Fruit fly (Drosophila melanogaster) whole organism, embryonic: ENCODE measurements around the gene CG3009.

ENCODE experiments used
- Asciz ChIP-seq: fragments of 200-800 bp; sonication (Bioruptor generic); optimal IDR thresholded peaks from 2 replicates; lab custom pipeline; 2017; ENCODE audit warnings: missing biosample characterization, mild to moderate bottlenecking, missing genetic modification characterization, missing genetic modification reagents
- B-H2 ChIP-seq: fragments of 200-800 bp; sonication (Bioruptor generic); optimal IDR thresholded peaks from 2 replicates; lab custom pipeline; 2018; ENCODE audit warnings: missing biosample characterization, mild to moderate bottlenecking, missing genetic modification characterization
- CG12219 ChIP-seq: fragments of 200-800 bp; sonication (Bioruptor generic); optimal IDR thresholded peaks from 3 replicates; lab custom pipeline; 2018; ENCODE audit warnings: missing biosample characterization, mild to moderate bottlenecking, missing genetic modification characterization
- CG1233 ChIP-seq: fragments of 200-800 bp; sonication (Bioruptor generic); optimal IDR thresholded peaks from 4 replicates; lab custom pipeline; 2018; ENCODE audit warnings: missing biosample characterization, mild to moderate bottlenecking, missing genetic modification characterization
- CG12391 ChIP-seq: fragments of 200-800 bp; sonication (Bioruptor generic); optimal IDR thresholded peaks from 3 replicates; lab custom pipeline; 2018; ENCODE audit warnings: missing biosample characterization, mild to moderate bottlenecking, missing genetic modification characterization, moderate library complexity
- CG12744 ChIP-seq: fragments of 200-800 bp; sonication (Bioruptor generic); optimal IDR thresholded peaks from 2 replicates; lab custom pipeline; 2016; ENCODE audit warnings: missing biosample characterization, missing genetic modification characterization
- CG12942 ChIP-seq: fragments of 200-800 bp; sonication (Bioruptor generic); optimal IDR thresholded peaks from 3 replicates; lab custom pipeline; 2016; ENCODE audit warnings: missing biosample characterization, missing genetic modification characterization
- CG13424 ChIP-seq: fragments of 200-800 bp; sonication (Bioruptor generic); optimal IDR thresholded peaks from 2 replicates; lab custom pipeline; 2019; ENCODE audit warnings: missing biosample characterization, mild to moderate bottlenecking, missing genetic modification characterization, moderate library complexity
- CG15696 ChIP-seq: fragments of 200-800 bp; sonication (Bioruptor generic); optimal IDR thresholded peaks from 2 replicates; lab custom pipeline; 2019; ENCODE audit warnings: missing biosample characterization, mild to moderate bottlenecking, missing genetic modification characterization, moderate library complexity
- CG16815 ChIP-seq: fragments of 200-800 bp; sonication (Bioruptor generic); optimal IDR thresholded peaks from 3 replicates; lab custom pipeline; 2017; ENCODE audit warnings: missing biosample characterization, mild to moderate bottlenecking, missing genetic modification characterization
- CG17912 ChIP-seq: fragments of 200-800 bp; sonication (Bioruptor generic); optimal IDR thresholded peaks from 2 replicates; lab custom pipeline; 2018; ENCODE audit warnings: missing biosample characterization, mild to moderate bottlenecking, missing genetic modification characterization
- CG32532 ChIP-seq: fragments of 200-800 bp; sonication (Bioruptor generic); IDR thresholded peaks from 2 replicates; pipeline ENCODE4 v1.3.6; 2022; ENCODE audit warnings: missing biosample characterization, missing genetic modification characterization
- CG43689 ChIP-seq: fragments of 200-800 bp; sonication (Bioruptor generic); IDR thresholded peaks from 2 replicates; pipeline ENCODE4 v1.3.6; 2022; ENCODE audit warnings: missing biosample characterization, missing genetic modification characterization
- CG7839 ChIP-seq: fragments of 200-800 bp; sonication (Bioruptor generic); optimal IDR thresholded peaks from 3 replicates; lab custom pipeline; 2018; ENCODE audit warnings: missing biosample characterization, mild to moderate bottlenecking, missing genetic modification characterization, moderate library complexity
- CG9215 ChIP-seq: fragments of 200-800 bp; sonication (Bioruptor generic); IDR thresholded peaks from 2 replicates; pipeline ENCODE4 v1.3.6; 2022; ENCODE audit warnings: missing biosample characterization, missing genetic modification characterization
- Camta ChIP-seq: fragments of 200-800 bp; sonication (Bioruptor generic); optimal IDR thresholded peaks from 2 replicates; lab custom pipeline; 2016; ENCODE audit warnings: missing biosample characterization, missing genetic modification characterization
- Deaf1 ChIP-seq: fragments of 200-800 bp; optimal IDR thresholded peaks from 3 replicates; lab custom pipeline; 2019; ENCODE audit warnings: missing biosample characterization, mild to moderate bottlenecking, missing genetic modification characterization, moderate library complexity
- E2f1 ChIP-seq: fragments of 200-800 bp; sonication (Bioruptor generic); IDR thresholded peaks from 2 replicates; pipeline ENCODE4 v1.3.6; 2022; ENCODE audit warnings: missing biosample characterization, missing genetic modification characterization
- Fer3 ChIP-seq: fragments of 200-800 bp; sonication (Bioruptor generic); optimal IDR thresholded peaks from 2 replicates; lab custom pipeline; 2018; ENCODE audit warnings: missing biosample characterization, mild to moderate bottlenecking, missing genetic modification characterization, moderate library complexity
- HLH3B ChIP-seq: fragments of 200-800 bp; sonication (Bioruptor generic); IDR thresholded peaks from 2 replicates; pipeline ENCODE4 v1.3.6; 2022; ENCODE audit warnings: missing biosample characterization, missing genetic modification characterization
- HmgZ ChIP-seq: fragments of 200-800 bp; sonication (Bioruptor generic); optimal IDR thresholded peaks from 2 replicates; lab custom pipeline; 2018; ENCODE audit warnings: missing biosample characterization, mild to moderate bottlenecking, missing genetic modification characterization
- Hr3 ChIP-seq: fragments of 200-800 bp; sonication (Bioruptor generic); optimal IDR thresholded peaks from 3 replicates; lab custom pipeline; 2016; ENCODE audit warnings: missing biosample characterization, missing genetic modification characterization
- Max ChIP-seq: fragments of 200-800 bp; sonication (Bioruptor generic); optimal IDR thresholded peaks from 2 replicates; lab custom pipeline; 2016; ENCODE audit warnings: missing biosample characterization, mild to moderate bottlenecking, missing genetic modification characterization
- Med ChIP-seq: fragments of 200-800 bp; sonication (Bioruptor generic); peaks from one replicate; lab custom pipeline; 2016; ENCODE audit warnings: missing biosample characterization, missing genetic modification characterization, mild to moderate bottlenecking, inconsistent platforms, moderate library complexity
- Neu2 ChIP-seq: fragments of 200-800 bp; sonication (Bioruptor generic); optimal IDR thresholded peaks from 3 replicates; lab custom pipeline; 2016; ENCODE audit warnings: missing biosample characterization, missing genetic modification characterization, borderline replicate concordance
- Opbp ChIP-seq: fragments of 200-800 bp; sonication (Bioruptor generic); IDR thresholded peaks from 3 replicates; pipeline ENCODE4 v1.3.6; 2022; ENCODE audit warnings: missing biosample characterization, missing genetic modification characterization; ENCODE audit not compliant: partially characterized antibody
- Ravus ChIP-seq: fragments of 200-800 bp; sonication (Bioruptor generic); IDR thresholded peaks from 2 replicates; pipeline ENCODE4 v1.3.6; 2022; ENCODE audit warnings: missing biosample characterization, missing genetic modification characterization
- Sin3A ChIP-seq: fragments of >200 bp; optimal IDR thresholded peaks from 2 replicates; lab custom pipeline; 2018
- Xbp1 ChIP-seq: fragments of 200-800 bp; sonication (Bioruptor generic); optimal IDR thresholded peaks from 3 replicates; lab custom pipeline; 2016; ENCODE audit warnings: missing biosample characterization, mild to moderate bottlenecking, missing genetic modification characterization
- abd-A ChIP-seq: fragments of 200-800 bp; sonication (Bioruptor generic); optimal IDR thresholded peaks from 3 replicates; lab custom pipeline; 2019; ENCODE audit warnings: missing biosample characterization, mild to moderate bottlenecking, missing genetic modification characterization, moderate library complexity
- bbx ChIP-seq: fragments of 200-800 bp; sonication (Bioruptor generic); IDR thresholded peaks from 2 replicates; pipeline ENCODE4 v1.3.6; 2022; ENCODE audit warnings: missing biosample characterization, missing genetic modification characterization; ENCODE audit not compliant: partially characterized antibody
- bowl ChIP-seq: fragments of 200-800 bp; sonication (Bioruptor generic); IDR thresholded peaks from 2 replicates; pipeline ENCODE4 v1.3.6; 2022; ENCODE audit warnings: missing biosample characterization, missing genetic modification characterization
- br ChIP-seq: fragments of >200 bp; optimal IDR thresholded peaks from 2 replicates; lab custom pipeline; 2017
- crc ChIP-seq: fragments of 200-800 bp; sonication (Bioruptor generic); optimal IDR thresholded peaks from 2 replicates; lab custom pipeline; 2016; ENCODE audit warnings: missing biosample characterization, missing genetic modification characterization
- da ChIP-seq: fragments of 200-800 bp; sonication (Bioruptor generic); optimal IDR thresholded peaks from 2 replicates; lab custom pipeline; 2016; ENCODE audit warnings: missing biosample characterization, missing genetic modification characterization
- dmrt11E ChIP-seq: fragments of 200-800 bp; sonication (Bioruptor generic); optimal IDR thresholded peaks from 3 replicates; lab custom pipeline; 2018; ENCODE audit warnings: missing biosample characterization, mild to moderate bottlenecking, missing genetic modification characterization, moderate library complexity
- dysf ChIP-seq: fragments of 200-800 bp; sonication (Bioruptor generic); IDR thresholded peaks from 3 replicates; pipeline ENCODE4 v1.3.6; 2022; ENCODE audit warnings: missing biosample characterization, missing genetic modification characterization
- fd102C ChIP-seq: fragments of 200-800 bp; sonication (Bioruptor generic); optimal IDR thresholded peaks from 2 replicates; lab custom pipeline; 2018; ENCODE audit warnings: missing biosample characterization, mild to moderate bottlenecking, missing genetic modification characterization, moderate library complexity
- ftz-f1 ChIP-seq: fragments of 200-800 bp; sonication (Bioruptor generic); optimal IDR thresholded peaks from 2 replicates; lab custom pipeline; 2016; ENCODE audit warnings: missing biosample characterization, missing genetic modification characterization
- kah ChIP-seq: fragments of 200-800 bp; sonication (Bioruptor generic); optimal IDR thresholded peaks from 2 replicates; lab custom pipeline; 2018; ENCODE audit warnings: missing biosample characterization, mild to moderate bottlenecking, missing genetic modification characterization
- lov ChIP-seq, 2 experiments: fragments of 200-800 bp in 1 of 2; fragments of >200 bp in 1 of 2; sonication (Bioruptor generic) in 1 of 2; IDR thresholded peaks in 1 of 2; optimal IDR thresholded peaks in 1 of 2; 2 replicates in 1 of 2; 3 replicates in 1 of 2; pipeline versions ENCODE4 v1.3.6 to Lab custom; 2017 to 2022; ENCODE audit warnings: missing biosample characterization in 1 of 2, missing genetic modification characterization in 1 of 2
- maf-S ChIP-seq: fragments of 200-800 bp; sonication (Bioruptor generic); optimal IDR thresholded peaks from 2 replicates; lab custom pipeline; 2016; ENCODE audit warnings: missing biosample characterization, missing genetic modification characterization
- oc ChIP-seq: fragments of 200-800 bp; sonication (Bioruptor generic); optimal IDR thresholded peaks from 2 replicates; lab custom pipeline; 2018; ENCODE audit warnings: missing biosample characterization, mild to moderate bottlenecking, missing genetic modification characterization, moderate library complexity
- pho ChIP-seq: fragments of 200-800 bp; sonication (Bioruptor generic); optimal IDR thresholded peaks from 2 replicates; lab custom pipeline; 2016; ENCODE audit warnings: missing biosample characterization, missing genetic modification characterization
- sima ChIP-seq: fragments of 200-800 bp; sonication (Bioruptor generic); optimal IDR thresholded peaks from 2 replicates; lab custom pipeline; 2016; ENCODE audit warnings: missing biosample characterization, missing genetic modification characterization
- sug ChIP-seq: fragments of 200-800 bp; optimal IDR thresholded peaks from 2 replicates; lab custom pipeline; 2019; ENCODE audit warnings: missing biosample characterization, mild to moderate bottlenecking, missing genetic modification characterization, moderate library complexity
- toy ChIP-seq: fragments of 200-800 bp; sonication (Bioruptor generic); IDR thresholded peaks from 2 replicates; pipeline ENCODE4 v1.3.6; 2022; ENCODE audit warnings: missing biosample characterization, missing genetic modification characterization
- twi ChIP-seq: fragments of 200-800 bp; optimal IDR thresholded peaks from 2 replicates; lab custom pipeline; 2019; ENCODE audit warnings: missing biosample characterization, mild to moderate bottlenecking, missing genetic modification characterization, moderate library complexity
- usp ChIP-seq: fragments of >200 bp; optimal IDR thresholded peaks from 2 replicates; lab custom pipeline; 2017; ENCODE audit warnings: missing biosample characterization, missing genetic modification characterization

The CG3009 gene

dm6 chrX:4616865-4617669, 49.4 kb downstream of the CG3009 start, which contains the start of gene peb (continued):
- no peak for TF ChIP-seq Ravus
- TF ChIP-seq Sin3A (lab: Kevin White, UChicago): no peak
- no peak for TF ChIP-seq CG12942 (GFP tag; lab: Kevin White, UChicago)
- TF ChIP-seq Hr3 (GFP tag; lab: Kevin White, UChicago): peak; percentile 38
- TF ChIP-seq fd102C (GFP tag; lab: Kevin White, UChicago): peak; percentile 4
- 0 out of 2 replicates have a peak, but pooled peaks have one; percentile 16 for TF ChIP-seq toy (GFP tag; lab: Robert Waterston, UW)
- peak; percentile 72 for TF ChIP-seq Camta (GFP tag; lab: Kevin White, UChicago)
- no peak for TF ChIP-seq Fer3
- TF ChIP-seq Opbp (GFP tag; lab: Robert Waterston, UW): 0 out of 3 replicates have a peak, but pooled peaks have one; percentile 29
- no peak for TF ChIP-seq ftz-f1 (GFP tag; lab: Kevin White, UChicago)
- no peak for TF ChIP-seq CG43689
- no peak for TF ChIP-seq Deaf1 (tag; lab: Kevin White, UChicago)
- no peak for TF ChIP-seq sug (tag; lab: Kevin White, UChicago)
- no peak for TF ChIP-seq Asciz (GFP tag; lab: Kevin White, UChicago)
- no peak for TF ChIP-seq lov (optimal IDR thresholded peaks at IDR 0.05; lab: Kevin White, UChicago)
- TF ChIP-seq lov (GFP tag; IDR thresholded peaks at IDR 0.05; lab: Robert Waterston, UW): no peak
- TF ChIP-seq CG12219 (GFP tag; lab: Kevin White, UChicago): no peak
- TF ChIP-seq CG13424 (tag; lab: Kevin White, UChicago): peak; percentile 49
- TF ChIP-seq CG7839 (tag; lab: Kevin White, UChicago): peak; percentile 68
- no peak for TF ChIP-seq crc
- no peak for TF ChIP-seq CG32532 (GFP tag; lab: Robert Waterston, UW)
- peak; percentile 59 for TF ChIP-seq bbx (GFP tag; lab: Robert Waterston, UW)
- TF ChIP-seq maf-S (GFP tag; lab: Kevin White, UChicago): peak; percentile 27
- TF ChIP-seq usp (GFP tag; lab: Kevin White, UChicago): no peak
- no peak for TF ChIP-seq pho
- no peak for TF ChIP-seq Neu2 (GFP tag; lab: Kevin White, UChicago)
- TF ChIP-seq br: no peak
- TF ChIP-seq Xbp1 (GFP tag; lab: Kevin White, UChicago): peak; percentile 45
- TF ChIP-seq da: no peak
- peak; percentile 38 for TF ChIP-seq oc
- peak; percentile 66 for TF ChIP-seq CG16815
- peak; percentile 76 for TF ChIP-seq CG15696 (tag; lab: Kevin White, UChicago)
- TF ChIP-seq Med (GFP tag; lab: Kevin White, UChicago): peak; percentile 66
- TF ChIP-seq dysf (GFP tag; lab: Robert Waterston, UW): peak; percentile 41; the same call in 2 of the 3 replicates
- TF ChIP-seq sima: no peak
- peak; percentile 41 for TF ChIP-seq CG12391
- TF ChIP-seq kah (GFP tag; lab: Kevin White, UChicago): no peak
- peak; percentile 34; the same call in 1 of the 2 replicates for TF ChIP-seq E2f1 (GFP tag; lab: Robert Waterston, UW)
- peak; percentile 37 for TF ChIP-seq Max (GFP tag; lab: Kevin White, UChicago)
- no peak for TF ChIP-seq CG17912
- TF ChIP-seq abd-A (tag; lab: Kevin White, UChicago): no peak
- peak; percentile 37; the same call in 1 of the 2 replicates for TF ChIP-seq HLH3B
- peak; percentile 50 for TF ChIP-seq twi
- peak; percentile 81 for TF ChIP-seq dmrt11E (tag; lab: Kevin White, UChicago)
- TF ChIP-seq CG12744 (GFP tag; lab: Kevin White, UChicago): no peak
- no peak for TF ChIP-seq bowl (GFP tag; lab: Robert Waterston, UW)
- no peak for TF ChIP-seq HmgZ
- no peak for TF ChIP-seq B-H2 (GFP tag; lab: Kevin White, UChicago)
- TF ChIP-seq CG1233 (GFP tag; lab: Kevin White, UChicago): peak; percentile 10
- TF ChIP-seq CG9215 (GFP tag; lab: Robert Waterston, UW): 0 out of 2 replicates have a peak, but pooled peaks have one; percentile 11
